Worm (Caenorhabditis elegans): Measurements from ENCODE around the gene grl-27.
A peak's percentile ranks its signal among the peaks of the same experiment; 100 is the strongest.
"Not testable (repeated sequence)": the region's sequence is repeated elsewhere in the genome, so short reads cannot be mapped to it uniquely, and the experiment has no call there.

The grl-27 gene

DNA sequence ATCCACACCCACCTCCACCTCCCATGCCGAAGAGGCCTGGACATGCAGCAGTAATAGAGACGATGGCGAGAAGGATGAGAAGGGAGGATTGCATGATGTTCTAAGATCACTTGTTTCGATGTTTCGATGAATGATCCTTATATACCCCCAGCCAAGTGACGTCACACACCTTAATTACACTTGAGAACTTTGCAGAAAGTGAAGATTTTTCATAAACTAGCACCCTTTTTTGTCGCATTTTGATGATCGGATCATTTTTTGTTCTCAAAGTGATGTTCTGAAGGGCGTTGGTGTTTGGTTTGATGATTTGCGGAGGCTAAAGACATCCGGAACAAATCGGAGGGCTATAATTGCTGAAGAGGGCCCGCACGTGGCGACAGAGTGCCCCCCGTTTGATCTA is at the start of gene grl-27:
TSS of gene grl-27 (minus strand) at position 101 of the 400 bp plus-strand sequence.
- TF ChIP-seq hlh-17 (GFP tag; optimal IDR thresholded peaks at IDR 0.05; ENCODE audit: borderline replicate concordance) (no peak), efl-3 (GFP tag; optimal IDR thresholded peaks at IDR 0.05) (no peak), grh-1 (GFP tag; IDR thresholded peaks at IDR 0.05) (no peak), lin-15B (tag; optimal IDR thresholded peaks at IDR 0.05) (no peak), mep-1 (tag; optimal IDR thresholded peaks at IDR 0.05) (no peak), zag-1 (tag; optimal IDR thresholded peaks at IDR 0.05) (no peak), aly-2 (tag; optimal IDR thresholded peaks at IDR 0.05) (no peak), nhr-237 (tag; optimal IDR thresholded peaks at IDR 0.05) (no peak), C34B4.2 (tag; optimal IDR thresholded peaks at IDR 0.05) (no peak), unc-130 (tag; optimal IDR thresholded peaks at IDR 0.05) (no peak), irx-1 (tag; optimal IDR thresholded peaks at IDR 0.05) (no peak)

DNA sequence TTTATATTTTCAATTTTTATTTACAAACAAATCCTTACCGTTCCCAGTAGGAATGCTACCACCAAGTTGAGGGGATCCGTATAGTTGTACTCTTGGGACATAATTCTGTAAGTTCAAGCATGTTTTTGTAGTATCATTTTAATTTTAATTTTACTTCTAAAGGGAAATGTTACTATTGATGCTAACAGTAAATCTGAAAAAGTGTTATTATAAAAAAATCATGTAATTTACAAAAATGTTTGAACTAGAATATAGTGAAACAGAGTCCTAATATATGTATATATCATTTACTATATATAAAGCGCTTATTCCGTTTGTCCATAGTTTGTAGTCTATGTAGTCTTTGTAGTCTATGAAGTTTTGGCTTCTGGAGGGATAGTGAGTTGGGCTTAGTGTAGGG is 44.9 kb upstream of the grl-27 start, which contains the start of gene srx-93:
TSS of gene srx-93 (minus strand) at position 101 of the 400 bp plus-strand sequence.
- TF ChIP-seq mab-9 (GFP tag; IDR thresholded peaks at IDR 0.05); sup-37 (GFP tag; optimal IDR thresholded peaks at IDR 0.05); lin-15B (tag; optimal IDR thresholded peaks at IDR 0.05): not testable (repeated sequence)

DNA sequence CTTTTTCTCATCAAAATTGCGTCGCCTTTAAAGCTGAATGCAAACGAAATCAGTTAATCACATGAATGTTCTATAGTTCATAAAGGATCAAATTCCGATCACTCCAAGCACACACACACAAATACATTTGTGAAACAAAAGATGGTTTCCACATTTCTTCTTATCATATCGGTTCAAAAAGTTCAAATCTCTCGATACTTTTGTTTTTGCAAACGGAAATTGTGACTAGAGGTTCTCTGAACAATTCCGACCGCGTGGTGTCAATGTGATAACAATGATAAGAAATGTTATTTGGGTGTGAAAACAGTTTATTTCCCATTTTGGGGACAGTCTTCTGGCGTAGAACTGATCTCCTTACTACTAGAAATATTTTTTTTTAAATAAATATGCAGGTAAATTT is 41.2 kb upstream of the grl-27 start:
- no peak for TF ChIP-seq unc-86 (tag; optimal IDR thresholded peaks at IDR 0.05)
- TF ChIP-seq lsy-2 (tag; optimal IDR thresholded peaks at IDR 0.05), result peak in 1 of 2 experiments; percentile 30
- no peak for TF ChIP-seq aly-2 (tag; optimal IDR thresholded peaks at IDR 0.05)
- peak in 1 of 2 experiments; percentile 58 for TF ChIP-seq mdl-1 (tag; optimal IDR thresholded peaks at IDR 0.05)
- no peak for TF ChIP-seq ets-5 (GFP tag; IDR thresholded peaks at IDR 0.05)
- TF ChIP-seq unc-130 (tag; optimal IDR thresholded peaks at IDR 0.05), result peak; percentile 46
- no peak for TF ChIP-seq ceh-88 (GFP tag; IDR thresholded peaks at IDR 0.05)
- TF ChIP-seq nhr-237 (tag; optimal IDR thresholded peaks at IDR 0.05), result no peak
- TF ChIP-seq elt-3 (tag; optimal IDR thresholded peaks at IDR 0.05), result peak in 4 of 6 experiments; percentile 47 to 99 (median 65)
- TF ChIP-seq blmp-1 (tag; optimal IDR thresholded peaks at IDR 0.05), result peak; percentile 69
- TF ChIP-seq nhr-20 (tag; optimal IDR thresholded peaks at IDR 0.05), result peak; percentile 64
- TF ChIP-seq ceh-90 (tag; optimal IDR thresholded peaks at IDR 0.05), result no peak
- no peak for TF ChIP-seq lin-15B (tag; optimal IDR thresholded peaks at IDR 0.05)
- TF ChIP-seq efl-1 (optimal IDR thresholded peaks at IDR 0.05), result no peak
- peak in 1 of 2 experiments; percentile 22 for TF ChIP-seq efl-1 (GFP tag; optimal IDR thresholded peaks at IDR 0.05 in 1 of 2)
- TF ChIP-seq nhr-71 (tag; optimal IDR thresholded peaks at IDR 0.05), result no peak

DNA sequence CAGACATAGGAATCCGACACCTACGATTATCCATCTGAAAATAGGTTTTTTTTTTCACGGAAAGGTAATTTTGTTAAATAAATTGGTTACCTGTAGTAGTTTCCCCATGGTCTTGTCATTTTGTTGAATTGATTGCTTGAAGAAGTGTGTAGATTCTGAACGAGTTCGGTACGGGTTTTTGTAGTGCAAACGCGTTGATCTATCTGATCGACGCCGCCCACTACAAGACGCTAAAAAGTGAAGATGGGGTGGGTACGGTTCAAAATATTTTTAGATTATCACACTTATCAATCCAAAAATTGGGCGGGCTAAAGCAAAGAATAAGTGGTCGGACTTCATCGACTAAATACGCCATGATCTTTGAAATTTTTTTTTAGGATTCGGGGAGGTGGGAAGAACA is 38.7 kb upstream of the grl-27 start, which contains the start of gene T22F3.11:
TSS of gene T22F3.11 (minus strand) at position 157 of the 400 bp plus-strand sequence.
- TF ChIP-seq unc-30 (tag; optimal IDR thresholded peaks at IDR 0.05), result no peak
- no peak for TF ChIP-seq elt-2 (tag; optimal IDR thresholded peaks at IDR 0.05)
- no peak for TF ChIP-seq ets-5 (GFP tag; IDR thresholded peaks at IDR 0.05)
- TF ChIP-seq Y116A8C.19 (tag; optimal IDR thresholded peaks at IDR 0.05; ENCODE audit: borderline replicate concordance), result no peak
- TF ChIP-seq sox-4 (tag; optimal IDR thresholded peaks at IDR 0.05), result no peak
- TF ChIP-seq ztf-11 (tag; optimal IDR thresholded peaks at IDR 0.05), result no peak
- no peak for TF ChIP-seq snpc-4 (tag; optimal IDR thresholded peaks at IDR 0.05)
- TF ChIP-seq mef-2 (tag; optimal IDR thresholded peaks at IDR 0.05), result no peak
- TF ChIP-seq xbp-1 (tag; optimal IDR thresholded peaks at IDR 0.05), result no peak
- TF ChIP-seq blmp-1 (tag; optimal IDR thresholded peaks at IDR 0.05), result peak; percentile 78
- TF ChIP-seq efl-1 (optimal IDR thresholded peaks at IDR 0.05), result no peak
- peak in 1 of 2 experiments; percentile 61 for TF ChIP-seq efl-1 (GFP tag; optimal IDR thresholded peaks at IDR 0.05 in 1 of 2)

DNA sequence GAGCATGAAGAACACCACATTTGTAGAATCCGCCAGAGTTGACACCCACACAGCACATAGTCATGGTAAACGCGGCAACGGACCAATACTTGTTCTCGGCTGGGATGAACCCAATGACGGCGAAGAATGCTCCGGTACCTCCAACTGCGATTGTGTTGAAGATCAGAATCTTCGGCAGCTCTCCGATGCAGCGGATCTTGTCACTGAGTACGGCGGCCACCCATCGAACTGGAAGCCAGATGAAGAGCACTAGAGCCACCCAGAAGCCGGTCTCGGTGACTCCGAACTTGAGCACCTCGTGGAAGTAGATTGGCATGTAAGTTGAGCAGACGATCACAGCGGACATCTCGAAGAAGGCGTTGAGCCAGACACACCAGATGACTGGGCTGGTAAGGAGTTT is 37.4 kb upstream of the grl-27 start:
- TF ChIP-seq zip-4 (GFP tag; optimal IDR thresholded peaks at IDR 0.05) (no peak), pag-3 (tag; optimal IDR thresholded peaks at IDR 0.05; ENCODE audit: borderline replicate concordance, insufficient read depth) (no peak), swsn-7 (tag; optimal IDR thresholded peaks at IDR 0.05) (no peak), efl-1 (optimal IDR thresholded peaks at IDR 0.05) (no peak), efl-1 (GFP tag; optimal IDR thresholded peaks at IDR 0.05 in 1 of 2) (peak in 1 of 2 experiments; percentile 26), nhr-28 (tag; optimal IDR thresholded peaks at IDR 0.05) (no peak)
